Fruit fly (Drosophila melanogaster) whole organism, embryonic: ENCODE data around the gene CG42820.
A peak's percentile ranks its signal among the peaks of the same experiment; 100 is the strongest.

Source experiments
- CG10462 ChIP-seq: fragments of 200-800 bp; sonication (Bioruptor generic); optimal IDR thresholded peaks from 2 replicates; lab custom pipeline; 2016; ENCODE audit warnings: missing biosample characterization, missing genetic modification characterization
- CG10654 ChIP-seq: fragments of 200-800 bp; sonication (Bioruptor generic); optimal IDR thresholded peaks from 2 replicates; lab custom pipeline; 2016; ENCODE audit warnings: missing biosample characterization, missing genetic modification characterization
- CG11398 ChIP-seq: fragments of 200-800 bp; sonication (Bioruptor generic); optimal IDR thresholded peaks from 2 replicates; lab custom pipeline; 2016; ENCODE audit warnings: missing biosample characterization, missing genetic modification characterization
- CG11456 ChIP-seq: fragments of 200-800 bp; sonication (Bioruptor generic); IDR thresholded peaks from 3 replicates; pipeline ENCODE4 v1.3.6; 2022; ENCODE audit warnings: missing biosample characterization, missing genetic modification characterization
- CG13424 ChIP-seq: fragments of 200-800 bp; sonication (Bioruptor generic); optimal IDR thresholded peaks from 2 replicates; lab custom pipeline; 2019; ENCODE audit warnings: missing biosample characterization, mild to moderate bottlenecking, missing genetic modification characterization, moderate library complexity
- CG14050 ChIP-seq: fragments of 200-800 bp; sonication (Bioruptor generic); IDR thresholded peaks from 3 replicates; pipeline ENCODE4 v1.3.6; 2022; ENCODE audit warnings: missing biosample characterization, missing genetic modification characterization
- CG15479 ChIP-seq: fragments of 200-800 bp; sonication (Bioruptor generic); optimal IDR thresholded peaks from 3 replicates; lab custom pipeline; 2019; ENCODE audit warnings: missing biosample characterization, mild to moderate bottlenecking, missing genetic modification characterization, moderate library complexity
- CG17186 ChIP-seq: fragments of 200-800 bp; sonication (Bioruptor generic); optimal IDR thresholded peaks from 3 replicates; lab custom pipeline; 2017; ENCODE audit warnings: missing biosample characterization, missing genetic modification reagents, missing genetic modification characterization
- CG17361 ChIP-seq: fragments of 200-800 bp; sonication (Bioruptor generic); IDR thresholded peaks from 3 replicates; pipeline ENCODE4 v1.3.6; 2022; ENCODE audit warnings: missing biosample characterization, missing genetic modification characterization
- CG2202 ChIP-seq: fragments of 200-800 bp; sonication (Bioruptor generic); optimal IDR thresholded peaks from 2 replicates; lab custom pipeline; 2018; ENCODE audit warnings: missing biosample characterization, mild to moderate bottlenecking, missing genetic modification characterization
- CG2678 ChIP-seq: fragments of 200-800 bp; sonication (Bioruptor generic); optimal IDR thresholded peaks from 3 replicates; lab custom pipeline; 2019; ENCODE audit warnings: missing biosample characterization, mild to moderate bottlenecking, missing genetic modification characterization, moderate library complexity
- CG32772 ChIP-seq: fragments of 200-800 bp; sonication (Bioruptor generic); IDR thresholded peaks from 2 replicates; pipeline ENCODE4 v1.3.6; 2022; ENCODE audit warnings: missing biosample characterization, missing genetic modification characterization
- CG33557 ChIP-seq: fragments of 200-800 bp; sonication (Bioruptor generic); optimal IDR thresholded peaks from 2 replicates; lab custom pipeline; 2019; ENCODE audit warnings: missing biosample characterization, mild to moderate bottlenecking, missing genetic modification characterization, moderate library complexity
- CG42726 ChIP-seq: fragments of 200-800 bp; sonication (Bioruptor generic); IDR thresholded peaks from 2 replicates; pipeline ENCODE4 v1.3.6; 2022; ENCODE audit warnings: missing biosample characterization, missing genetic modification characterization; ENCODE audit not compliant: partially characterized antibody
- CG43689 ChIP-seq: fragments of 200-800 bp; sonication (Bioruptor generic); IDR thresholded peaks from 2 replicates; pipeline ENCODE4 v1.3.6; 2022; ENCODE audit warnings: missing biosample characterization, missing genetic modification characterization
- CG4424 ChIP-seq: fragments of 200-800 bp; sonication (Bioruptor generic); optimal IDR thresholded peaks from 3 replicates; lab custom pipeline; 2016; ENCODE audit warnings: missing biosample characterization, missing genetic modification characterization
- CG6854 ChIP-seq: fragments of 200-800 bp; sonication (Bioruptor generic); optimal IDR thresholded peaks from 3 replicates; lab custom pipeline; 2017; ENCODE audit warnings: missing biosample characterization, mild to moderate bottlenecking, missing genetic modification characterization
- CG8290 ChIP-seq, 3 experiments: fragments of 200-800 bp; sonication (Bioruptor generic); optimal IDR thresholded peaks; 2 replicates each; lab custom pipeline; 2016 to 2019; ENCODE audit warnings: missing biosample characterization in 3 of 3, missing genetic modification characterization in 3 of 3, mild to moderate bottlenecking in 2 of 3, moderate library complexity in 1 of 3
- CrebB ChIP-seq: fragments of 200-800 bp; sonication (Bioruptor generic); optimal IDR thresholded peaks from 3 replicates; lab custom pipeline; 2018; ENCODE audit warnings: missing biosample characterization, mild to moderate bottlenecking, missing genetic modification characterization
- D19B ChIP-seq: fragments of 200-800 bp; sonication (Bioruptor generic); optimal IDR thresholded peaks from 2 replicates; lab custom pipeline; 2017; ENCODE audit warnings: missing biosample characterization, mild to moderate bottlenecking, missing genetic modification characterization
- Dad ChIP-seq: fragments of 200-800 bp; sonication (Bioruptor generic); optimal IDR thresholded peaks from 3 replicates; lab custom pipeline; 2016; ENCODE audit warnings: missing biosample characterization, missing genetic modification characterization
- Hr78 ChIP-seq, 2 experiments: fragments of 200-800 bp in 1 of 2; fragments of >200 bp in 1 of 2; sonication (Bioruptor generic) in 1 of 2; optimal IDR thresholded peaks; 2 replicates each; lab custom pipeline; 2017 to 2019; ENCODE audit warnings: missing biosample characterization in 2 of 2, missing genetic modification characterization in 2 of 2, mild to moderate bottlenecking in 1 of 2, moderate library complexity in 1 of 2
- Lhr ChIP-seq: fragments of 200-800 bp; sonication (Bioruptor generic); optimal IDR thresholded peaks from 3 replicates; lab custom pipeline; 2017; ENCODE audit warnings: mild to moderate bottlenecking, missing biosample characterization, missing genetic modification reagents, missing genetic modification characterization
- Mes4 ChIP-seq: fragments of 200-800 bp; sonication (Bioruptor generic); optimal IDR thresholded peaks from 2 replicates; lab custom pipeline; 2016; ENCODE audit warnings: missing biosample characterization, missing genetic modification characterization
- NC2α ChIP-seq: fragments of 200-800 bp; sonication (Bioruptor generic); optimal IDR thresholded peaks from 2 replicates; lab custom pipeline; 2016; ENCODE audit warnings: missing biosample characterization, missing genetic modification characterization
- NFAT ChIP-seq: fragments of 200-800 bp; sonication (Bioruptor generic); IDR thresholded peaks from 2 replicates; pipeline ENCODE4 v1.3.6; 2022; ENCODE audit warnings: missing biosample characterization, missing genetic modification characterization
- Side ChIP-seq: fragments of 200-800 bp; sonication (Bioruptor generic); optimal IDR thresholded peaks from 2 replicates; lab custom pipeline; 2016; ENCODE audit warnings: missing biosample characterization, missing genetic modification characterization
- Sry-β ChIP-seq: fragments of 200-800 bp; sonication (Bioruptor generic); optimal IDR thresholded peaks from 2 replicates; lab custom pipeline; 2018; ENCODE audit warnings: missing biosample characterization, mild to moderate bottlenecking, missing genetic modification characterization, moderate library complexity
- Ssrp ChIP-seq: fragments of 200-800 bp; sonication (Bioruptor generic); optimal IDR thresholded peaks from 2 replicates; lab custom pipeline; 2018; ENCODE audit warnings: missing biosample characterization, mild to moderate bottlenecking, missing genetic modification characterization, moderate library complexity
- Trl ChIP-seq, 3 experiments: fragments of >200 bp in 2 of 3; fragments of 200-800 bp in 1 of 3; sonication (Bioruptor generic) in 1 of 3; optimal IDR thresholded peaks; 2 replicates in 1 of 3; 3 replicates in 2 of 3; lab custom pipeline; 2016 to 2017; ENCODE audit warnings: missing biosample characterization in 1 of 3, missing genetic modification characterization in 1 of 3
- aop ChIP-seq: fragments of 200-800 bp; sonication (Bioruptor generic); IDR thresholded peaks from 2 replicates; pipeline ENCODE4 v1.3.6; 2022; ENCODE audit warnings: missing biosample characterization, missing genetic modification characterization
- ara ChIP-seq: fragments of 200-800 bp; sonication (Bioruptor generic); IDR thresholded peaks from 2 replicates; pipeline ENCODE4 v1.3.6; 2022; ENCODE audit warnings: missing biosample characterization, missing genetic modification characterization
- az2 ChIP-seq: fragments of 200-800 bp; sonication (Bioruptor generic); optimal IDR thresholded peaks from 3 replicates; lab custom pipeline; 2016; ENCODE audit warnings: missing biosample characterization, missing genetic modification characterization
- br ChIP-seq: fragments of >200 bp; optimal IDR thresholded peaks from 2 replicates; lab custom pipeline; 2017
- da ChIP-seq: fragments of 200-800 bp; sonication (Bioruptor generic); optimal IDR thresholded peaks from 2 replicates; lab custom pipeline; 2016; ENCODE audit warnings: missing biosample characterization, missing genetic modification characterization
- dan ChIP-seq: fragments of 200-800 bp; sonication (Bioruptor generic); IDR thresholded peaks from 2 replicates; pipeline ENCODE4 v1.3.6; 2022; ENCODE audit warnings: missing biosample characterization, missing genetic modification characterization
- eve ChIP-seq, 2 experiments: fragments of >200 bp; optimal IDR thresholded peaks; 2 replicates each; lab custom pipeline; 2017; ENCODE audit warnings: missing biosample characterization in 2 of 2, missing genetic modification characterization in 2 of 2
- eyg ChIP-seq: fragments of 200-800 bp; sonication (Bioruptor generic); optimal IDR thresholded peaks from 3 replicates; lab custom pipeline; 2016; ENCODE audit warnings: missing biosample characterization, missing genetic modification characterization
- fd96Cb ChIP-seq: fragments of 200-800 bp; sonication (Bioruptor generic); optimal IDR thresholded peaks from 2 replicates; lab custom pipeline; 2018; ENCODE audit warnings: missing biosample characterization, mild to moderate bottlenecking, missing genetic modification characterization, moderate library complexity
- gce ChIP-seq: fragments of 200-800 bp; sonication (Bioruptor generic); IDR thresholded peaks from 3 replicates; pipeline ENCODE4 v1.3.6; 2022; ENCODE audit warnings: missing biosample characterization, missing genetic modification characterization
- hbn ChIP-seq: fragments of 200-800 bp; sonication (Bioruptor generic); IDR thresholded peaks from 2 replicates; pipeline ENCODE4 v1.3.6; 2022; ENCODE audit warnings: missing biosample characterization, missing genetic modification characterization; ENCODE audit not compliant: partially characterized antibody
- jigr1 ChIP-seq: fragments of 200-800 bp; sonication (Bioruptor generic); IDR thresholded peaks from 3 replicates; pipeline ENCODE4 v1.3.6; 2022; ENCODE audit warnings: missing biosample characterization, missing genetic modification characterization
- shn ChIP-seq: fragments of 200-800 bp; sonication (Bioruptor generic); optimal IDR thresholded peaks from 3 replicates; lab custom pipeline; 2016; ENCODE audit warnings: missing biosample characterization, missing genetic modification characterization
- sim ChIP-seq: fragments of 200-800 bp; sonication (Bioruptor generic); IDR thresholded peaks from 2 replicates; pipeline ENCODE4 v1.3.6; 2022; ENCODE audit warnings: missing biosample characterization, missing genetic modification characterization
- sima ChIP-seq: fragments of 200-800 bp; sonication (Bioruptor generic); optimal IDR thresholded peaks from 2 replicates; lab custom pipeline; 2016; ENCODE audit warnings: missing biosample characterization, missing genetic modification characterization
- sob ChIP-seq: fragments of 200-800 bp; sonication (Bioruptor generic); IDR thresholded peaks from 2 replicates; pipeline ENCODE4 v1.3.6; 2022; ENCODE audit warnings: missing biosample characterization, missing genetic modification characterization
- trh ChIP-seq: fragments of 200-800 bp; sonication (Bioruptor generic); optimal IDR thresholded peaks from 2 replicates; lab custom pipeline; 2016; ENCODE audit warnings: missing biosample characterization, missing genetic modification characterization
- vvl ChIP-seq: fragments of 200-800 bp; sonication (Bioruptor generic); IDR thresholded peaks from 2 replicates; pipeline ENCODE4 v1.3.6; 2022; ENCODE audit warnings: missing biosample characterization, missing genetic modification characterization
- zen2 ChIP-seq: fragments of 200-800 bp; sonication (Bioruptor generic); IDR thresholded peaks from 3 replicates; pipeline ENCODE4 v1.3.6; 2022; ENCODE audit warnings: missing biosample characterization, missing genetic modification characterization; ENCODE audit not compliant: partially characterized antibody

Gene CG42820

DNA sequence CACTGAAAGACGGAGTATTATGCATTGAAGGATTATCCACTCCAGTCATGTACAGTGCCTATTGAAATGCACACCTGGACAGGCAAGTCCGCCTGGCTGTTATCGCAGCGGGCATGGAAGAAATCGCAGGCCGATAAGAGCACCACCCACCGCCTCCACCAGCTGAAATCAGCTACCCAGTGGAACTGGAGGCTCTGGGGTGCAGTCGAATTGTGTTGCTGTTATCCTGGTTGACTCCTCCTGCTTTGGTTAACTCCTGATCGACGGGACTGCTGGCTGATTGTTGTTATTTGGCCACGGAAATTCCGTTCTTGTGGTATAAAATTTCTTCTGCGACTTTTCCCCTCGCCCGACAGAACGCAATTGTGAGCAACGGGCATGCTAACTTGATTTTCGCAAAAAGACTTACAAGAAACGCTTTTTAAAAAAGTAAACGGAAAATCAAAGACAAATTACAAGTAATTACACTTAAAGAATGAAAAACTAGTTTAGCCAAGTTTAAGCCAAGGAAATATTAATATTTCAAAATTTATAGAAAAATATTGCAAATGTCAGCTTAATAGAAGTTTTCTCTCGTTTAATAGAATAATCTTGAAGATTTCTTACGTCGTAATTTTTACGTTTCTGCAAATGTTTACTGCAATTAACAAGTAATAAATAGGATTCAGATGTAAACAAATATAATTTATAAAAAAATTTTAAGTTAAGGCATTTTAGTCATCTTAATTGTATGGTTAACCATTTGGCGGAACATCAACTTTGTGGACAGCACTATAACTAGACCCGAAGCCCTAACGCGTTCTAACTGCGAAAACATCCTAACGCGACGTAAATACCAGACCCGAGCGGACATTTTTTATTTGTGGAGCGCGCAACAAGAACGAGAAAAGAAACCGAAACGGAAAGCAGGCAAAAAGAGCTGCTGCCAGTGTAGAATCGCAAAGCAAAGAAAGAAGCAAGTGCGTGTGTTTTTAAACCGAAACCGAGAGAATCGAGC, 23.0 kb upstream of the CG42820 start, which contains the start of the genes CG13398 and Akap200 (continued):
- no peak for TF ChIP-seq CG2678 (tag; lab: Kevin White, UChicago)
- no peak for TF ChIP-seq NFAT (GFP tag; lab: Robert Waterston, UW)
- TF ChIP-seq Mes4, result no peak
- TF ChIP-seq br (lab: Kevin White, UChicago), result no peak
- no peak for TF ChIP-seq CG10462 (GFP tag; lab: Kevin White, UChicago)
- TF ChIP-seq Sry-β (GFP tag; lab: Kevin White, UChicago), result peak; percentile 90
- TF ChIP-seq CrebB, result no peak
- no peak for TF ChIP-seq jigr1 (GFP tag; lab: Robert Waterston, UW)
- no peak for TF ChIP-seq sob (GFP tag; lab: Robert Waterston, UW)
- TF ChIP-seq ara (GFP tag; lab: Robert Waterston, UW), result no peak
- TF ChIP-seq aop (GFP tag; lab: Robert Waterston, UW), result no peak
- TF ChIP-seq sim (GFP tag; lab: Robert Waterston, UW), result no peak
- no peak for TF ChIP-seq sima (GFP tag; lab: Kevin White, UChicago)
- TF ChIP-seq eve (GFP tag; optimal IDR thresholded peaks at IDR 0.05; lab: Kevin White, UChicago), result no peak
- TF ChIP-seq Lhr, result peak; percentile 8
- peak; percentile 6 for TF ChIP-seq CG33557 (GFP tag; lab: Kevin White, UChicago)
- TF ChIP-seq D19B (GFP tag; lab: Kevin White, UChicago), result no peak
- TF ChIP-seq CG6854, result no peak
- TF ChIP-seq Trl (optimal IDR thresholded peaks at IDR 0.05; lab: Kevin White, UChicago), result no peak
- TF ChIP-seq Trl (GFP tag; optimal IDR thresholded peaks at IDR 0.05; lab: Kevin White, UChicago), result no peak
- no peak for TF ChIP-seq Hr78 (GFP tag; optimal IDR thresholded peaks at IDR 0.05; lab: Kevin White, UChicago)
- TF ChIP-seq CG11456 (GFP tag; lab: Robert Waterston, UW), result peak; percentile 54; the same call in 1 of the 3 replicates
- TF ChIP-seq CG8290 (GFP tag; optimal IDR thresholded peaks at IDR 0.05; lab: Kevin White, UChicago), result no peak
- no peak for TF ChIP-seq CG8290 (tag; optimal IDR thresholded peaks at IDR 0.05; lab: Kevin White, UChicago)
- no peak for TF ChIP-seq hbn (GFP tag; lab: Robert Waterston, UW)
- peak; percentile 17 for TF ChIP-seq az2 (GFP tag; lab: Kevin White, UChicago)
- TF ChIP-seq gce (GFP tag; lab: Robert Waterston, UW), result no peak
- TF ChIP-seq vvl (GFP tag; lab: Robert Waterston, UW), result no peak; the same call in none of the 2 replicates
- no peak for TF ChIP-seq CG14050 (GFP tag; lab: Robert Waterston, UW)
- no peak for TF ChIP-seq CG42726 (GFP tag; lab: Robert Waterston, UW)
- peak; percentile 37 for TF ChIP-seq Ssrp (tag; lab: Kevin White, UChicago)
- peak; percentile 36 for TF ChIP-seq fd96Cb (tag; lab: Kevin White, UChicago)
- TF ChIP-seq zen2 (GFP tag; lab: Robert Waterston, UW), result no peak
- TF ChIP-seq CG4424 (GFP tag; lab: Kevin White, UChicago), result peak; percentile 46
- peak; percentile 20 for TF ChIP-seq CG15479 (GFP tag; lab: Kevin White, UChicago)
- no peak for TF ChIP-seq NC2α (GFP tag; lab: Kevin White, UChicago)
- TF ChIP-seq CG43689 (GFP tag; lab: Robert Waterston, UW), result no peak
- TF ChIP-seq CG11398 (GFP tag; lab: Kevin White, UChicago), result peak; percentile 20
- no peak for TF ChIP-seq da (GFP tag; lab: Kevin White, UChicago)
- TF ChIP-seq shn, result no peak
- TF ChIP-seq dan, result no peak
- no peak for TF ChIP-seq Side (GFP tag; lab: Kevin White, UChicago)
- peak; percentile 76 for TF ChIP-seq CG17361 (GFP tag; lab: Robert Waterston, UW)
- TF ChIP-seq CG2202 (tag; lab: Kevin White, UChicago), result no peak
- TF ChIP-seq CG17186 (GFP tag; lab: Kevin White, UChicago), result no peak
- peak; percentile 46 for TF ChIP-seq CG13424 (tag; lab: Kevin White, UChicago)
- TF ChIP-seq CG10654, result no peak
- no peak for TF ChIP-seq eyg
- no peak for TF ChIP-seq CG32772 (GFP tag; lab: Robert Waterston, UW)
- TF ChIP-seq trh, result no peak
- no peak for TF ChIP-seq Dad (GFP tag; lab: Kevin White, UChicago)
